Fruit fly (Drosophila melanogaster) Kc167 (cell line): ENCODE measurements around the gene Dad1.

Source experiments
- Myc ChIP-seq: fragments of >200 bp; optimal IDR thresholded peaks from 2 replicates; lab custom pipeline; 2017; ENCODE audit warnings: missing external identifiers
- insv ChIP-seq: fragments of >200 bp; optimal IDR thresholded peaks from 3 replicates; lab custom pipeline; 2018; ENCODE audit warnings: missing external identifiers
- psq ChIP-seq: fragments of >200 bp; optimal IDR thresholded peaks from 2 replicates; lab custom pipeline; 2017; ENCODE audit warnings: missing external identifiers
- ttk ChIP-seq: sonication (Bioruptor generic); optimal IDR thresholded peaks from 2 replicates; lab custom pipeline; 2017; ENCODE audit warnings: missing external identifiers

DNA sequence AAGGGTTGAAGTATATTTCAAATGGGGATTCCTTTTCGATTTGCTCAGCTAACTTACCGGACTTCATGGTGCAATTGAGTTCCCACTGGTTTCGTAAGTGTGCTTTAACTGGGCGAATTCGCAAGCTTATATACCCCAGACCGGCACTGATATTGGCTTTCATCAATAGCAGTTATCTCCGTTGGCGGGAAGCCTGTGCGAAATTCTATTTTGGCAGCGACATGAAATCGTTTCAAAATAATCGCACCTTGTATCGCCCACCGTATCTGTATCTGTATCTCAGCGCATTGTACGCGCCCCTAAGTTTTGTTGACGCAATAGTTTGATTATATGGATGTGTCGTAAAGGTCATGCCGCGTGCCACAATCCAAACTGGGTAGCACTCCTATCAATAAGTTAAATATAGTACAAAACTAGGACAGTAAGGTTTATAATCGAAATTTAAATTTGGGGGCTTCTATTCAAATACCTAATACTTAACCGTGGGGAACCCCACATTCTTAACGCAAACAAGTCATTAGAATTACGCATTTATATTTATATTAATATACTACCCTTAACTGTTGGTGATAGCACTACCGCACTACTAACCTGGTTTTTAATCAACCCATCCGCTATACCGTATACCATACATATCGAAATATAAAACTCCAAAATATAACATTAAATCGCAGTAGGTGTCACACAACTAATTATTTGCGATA is 12.2 kb upstream of the Dad1 start, which contains the start of the genes Peritrophin-15a and CG13385:
- TF ChIP-seq psq (lab: Kevin White, UChicago) (no peak), ttk (no peak), Myc (lab: Kevin White, UChicago) (no peak), insv (lab: Kevin White, UChicago) (no peak)
